Worm (Caenorhabditis elegans) whole organism, midembryonic: ENCODE data around the gene pes-5.

Experiments used
- T22C8.4 ChIP-seq: fragments of 200-800 bp; sonication (Bioruptor generic); IDR thresholded peaks from 2 replicates; pipeline ENCODE4 v1.3.6; 2022; ENCODE audit warnings: missing genetic modification characterization, missing compliant biosample characterization
- cog-1 ChIP-seq: sonication (generic microtip); optimal IDR thresholded peaks from 2 replicates; lab custom pipeline; 2016; ENCODE audit warnings: missing genetic modification characterization, missing compliant biosample characterization
- flt-1 ChIP-seq: fragments of 200-800 bp; sonication (Bioruptor generic); IDR thresholded peaks from 2 replicates; pipeline ENCODE4 v1.3.6; 2022; ENCODE audit warnings: missing genetic modification characterization, missing compliant biosample characterization
- klf-2 ChIP-seq: fragments of 200-800 bp; sonication (Bioruptor generic); conservative IDR thresholded peaks from 2 replicates; pipeline ENCODE4 v1.3.6; 2022; ENCODE audit warnings: missing genetic modification reagents, missing genetic modification characterization, missing compliant biosample characterization
- med-1 ChIP-seq: sonication (generic microtip); optimal IDR thresholded peaks from 2 replicates; lab custom pipeline; 2017; ENCODE audit warnings: missing genetic modification characterization, mild to moderate bottlenecking, missing compliant biosample characterization, antibody characterized with exemption, missing genetic modification reagents; ENCODE audit not compliant: insufficient read depth
- ref-1 ChIP-seq: fragments of 200-800 bp; sonication (Bioruptor generic); conservative IDR thresholded peaks from 2 replicates; pipeline ENCODE4 v1.3.6; 2022; ENCODE audit warnings: missing genetic modification reagents, missing genetic modification characterization, missing compliant biosample characterization
- tab-1 ChIP-seq: fragments of 200-800 bp; sonication (Bioruptor generic); IDR thresholded peaks from 2 replicates; pipeline ENCODE4 v1.3.6; 2022; ENCODE audit warnings: missing genetic modification characterization, missing compliant biosample characterization
- ztf-23 ChIP-seq: fragments of 200-800 bp; sonication (Bioruptor generic); IDR thresholded peaks from 2 replicates; pipeline ENCODE4 v1.3.6; 2022; ENCODE audit warnings: missing genetic modification reagents, missing genetic modification characterization, missing compliant biosample characterization
- ztf-29 ChIP-seq: fragments of 200-800 bp; sonication (Bioruptor generic); IDR thresholded peaks from 2 replicates; pipeline ENCODE4 v1.3.6; 2022; ENCODE audit warnings: missing genetic modification reagents, missing genetic modification characterization, missing compliant biosample characterization

The pes-5 gene

ce11 chrII:11853108-11853507, 23.3 kb upstream of the pes-5 start:
- TF ChIP-seq ztf-23 (GFP tag; lab: Robert Waterston, UW), result no peak
- no peak for TF ChIP-seq tab-1
- no peak for TF ChIP-seq T22C8.4 (GFP tag; lab: Robert Waterston, UW)
- TF ChIP-seq cog-1, result no peak

DNA sequence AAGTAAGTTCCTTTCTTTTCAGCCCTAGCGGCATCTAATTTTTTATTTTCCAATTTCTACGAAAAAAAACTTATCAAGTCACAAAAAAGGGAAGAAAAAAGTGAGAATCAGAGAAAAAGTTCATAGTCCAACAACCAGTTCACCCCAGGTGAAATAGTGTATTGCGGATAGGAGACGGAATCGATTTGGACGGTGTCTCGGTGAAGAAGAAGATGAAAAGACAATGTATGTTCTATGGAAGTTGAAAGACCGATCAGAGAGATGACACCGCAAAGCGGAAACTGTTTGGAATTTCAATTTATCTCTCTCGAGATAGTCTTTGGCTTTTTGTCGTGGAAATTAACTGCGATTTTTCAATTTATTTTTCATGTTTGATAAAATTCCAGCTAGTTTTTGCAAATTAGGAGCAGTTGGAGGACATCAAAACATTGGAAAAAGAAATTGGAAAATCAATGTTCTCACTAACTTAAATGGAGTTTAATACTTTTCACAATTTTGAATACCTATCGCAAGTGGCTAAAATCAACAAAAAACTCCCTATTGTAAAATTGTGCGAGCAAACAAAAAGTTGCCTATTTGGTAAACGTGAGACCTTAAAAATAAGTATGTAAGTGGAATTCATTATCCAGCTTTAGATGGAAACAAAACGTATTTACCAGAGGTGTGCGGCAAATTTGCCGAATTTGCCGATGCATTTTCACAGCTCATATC, 22.5 kb upstream of the pes-5 start:
- no peak for TF ChIP-seq med-1 (GFP tag; lab: Kevin White, UChicago)
- TF ChIP-seq klf-2 (GFP tag; lab: Robert Waterston, UW), result no peak
- no peak for TF ChIP-seq tab-1
- TF ChIP-seq ztf-29 (GFP tag; lab: Robert Waterston, UW), result no peak
- no peak for TF ChIP-seq cog-1
- TF ChIP-seq ztf-23 (GFP tag; lab: Robert Waterston, UW), result no peak
- no peak for TF ChIP-seq ref-1

DNA sequence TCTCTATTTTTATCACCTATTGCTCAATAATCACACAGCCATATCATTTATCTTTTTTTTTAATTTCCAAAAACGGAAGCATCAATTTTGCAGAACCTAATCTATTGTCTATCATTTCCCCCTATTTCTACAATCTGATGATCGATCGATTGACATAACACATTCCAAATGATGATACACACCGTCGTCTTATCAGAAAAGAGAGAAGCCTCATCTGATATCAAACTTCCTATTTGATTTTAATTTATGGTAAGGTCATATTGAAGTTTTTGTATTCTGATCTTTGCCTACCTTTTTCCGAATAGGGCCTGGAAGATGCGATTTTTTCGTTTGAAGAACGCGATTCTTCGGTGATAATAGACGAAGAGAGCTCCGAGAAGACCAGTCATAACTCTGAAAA, 19.8 kb upstream of the pes-5 start:
- no peak for TF ChIP-seq ztf-29 (GFP tag; lab: Robert Waterston, UW)
- TF ChIP-seq ztf-23 (GFP tag; lab: Robert Waterston, UW), result no peak
- TF ChIP-seq cog-1, result no peak
- TF ChIP-seq klf-2 (GFP tag; lab: Robert Waterston, UW), result no peak
- TF ChIP-seq med-1 (GFP tag; lab: Kevin White, UChicago), result no peak
- TF ChIP-seq flt-1 (GFP tag; lab: Robert Waterston, UW), result no peak
- no peak for TF ChIP-seq tab-1
- TF ChIP-seq ref-1, result no peak
- TF ChIP-seq T22C8.4 (GFP tag; lab: Robert Waterston, UW), result no peak

ce11 chrII:11845954-11846353, 16.1 kb upstream of the pes-5 start:
- TF ChIP-seq ztf-29 (GFP tag; lab: Robert Waterston, UW) (no peak), med-1 (GFP tag; lab: Kevin White, UChicago) (no peak), ref-1 (no peak), flt-1 (GFP tag; lab: Robert Waterston, UW) (no peak), klf-2 (GFP tag; lab: Robert Waterston, UW) (no peak), cog-1 (no peak), tab-1 (no peak), T22C8.4 (GFP tag; lab: Robert Waterston, UW) (no peak), ztf-23 (GFP tag; lab: Robert Waterston, UW) (no peak)

DNA sequence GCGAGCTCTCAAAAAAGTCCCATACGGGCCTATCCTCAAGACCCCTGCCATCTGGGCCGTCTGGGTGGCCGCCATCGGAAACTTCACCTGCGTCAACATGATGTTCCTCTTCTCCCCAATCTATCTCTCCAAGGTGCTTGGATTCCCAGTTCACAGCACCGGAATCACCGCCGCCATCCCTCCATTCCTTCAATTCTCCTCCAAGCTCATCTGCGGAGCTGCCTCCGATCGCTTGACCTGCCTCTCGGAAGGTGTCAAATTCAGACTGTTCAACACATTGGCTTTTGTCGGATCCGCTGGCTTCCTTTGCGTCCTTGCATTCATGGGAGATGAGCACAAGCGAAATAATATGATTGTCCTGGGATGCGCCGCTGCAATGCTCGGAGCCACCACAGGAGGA, 15.2 kb upstream of the pes-5 start:
- TF ChIP-seq ref-1 (no peak), tab-1 (no peak), klf-2 (GFP tag; lab: Robert Waterston, UW) (no peak), cog-1 (no peak), med-1 (GFP tag; lab: Kevin White, UChicago) (no peak), T22C8.4 (GFP tag; lab: Robert Waterston, UW) (no peak), ztf-23 (GFP tag; lab: Robert Waterston, UW) (no peak), flt-1 (GFP tag; lab: Robert Waterston, UW) (no peak), ztf-29 (GFP tag; lab: Robert Waterston, UW) (no peak)

- TF ChIP-seq flt-1 (GFP tag; lab: Robert Waterston, UW) (no peak), T22C8.4 (GFP tag; lab: Robert Waterston, UW) (no peak), ztf-23 (GFP tag; lab: Robert Waterston, UW) (no peak), cog-1 (no peak), ztf-29 (GFP tag; lab: Robert Waterston, UW) (no peak), ref-1 (no peak), med-1 (GFP tag; lab: Kevin White, UChicago) (no peak), klf-2 (GFP tag; lab: Robert Waterston, UW) (no peak), tab-1 (no peak)
Observed at ce11 chrII:11844072-11844471, 14.3 kb upstream of the pes-5 start.

DNA sequence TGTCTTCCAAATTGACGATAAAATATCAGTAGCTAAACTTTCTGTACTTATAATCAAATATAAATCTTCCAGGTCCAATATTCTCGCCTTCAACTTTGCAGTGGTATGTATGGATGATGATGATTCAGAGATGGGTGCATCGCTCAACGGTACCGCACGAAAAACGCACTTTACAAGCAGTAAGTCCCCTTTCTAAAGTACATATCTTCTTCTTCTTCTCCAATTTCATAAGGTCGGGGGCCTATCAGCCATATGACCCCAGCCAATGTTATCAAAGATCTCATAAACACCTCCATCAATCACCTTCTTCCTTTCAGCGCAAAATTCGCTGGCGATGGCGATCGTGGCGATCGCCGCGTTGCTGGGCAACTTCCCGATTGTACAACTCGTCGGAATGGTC, 13.6 kb upstream of the pes-5 start:
- no peak for TF ChIP-seq klf-2 (GFP tag; lab: Robert Waterston, UW)
- no peak for TF ChIP-seq med-1 (GFP tag; lab: Kevin White, UChicago)
- no peak for TF ChIP-seq ref-1
- no peak for TF ChIP-seq flt-1 (GFP tag; lab: Robert Waterston, UW)
- TF ChIP-seq tab-1, result no peak
- TF ChIP-seq cog-1, result no peak
- TF ChIP-seq ztf-23 (GFP tag; lab: Robert Waterston, UW), result no peak
- no peak for TF ChIP-seq ztf-29 (GFP tag; lab: Robert Waterston, UW)
- TF ChIP-seq T22C8.4 (GFP tag; lab: Robert Waterston, UW), result no peak

ce11 chrII:11842766-11843165, 12.9 kb upstream of the pes-5 start:
- TF ChIP-seq cog-1, result no peak
- no peak for TF ChIP-seq ztf-23 (GFP tag; lab: Robert Waterston, UW)
- no peak for TF ChIP-seq ztf-29 (GFP tag; lab: Robert Waterston, UW)

DNA sequence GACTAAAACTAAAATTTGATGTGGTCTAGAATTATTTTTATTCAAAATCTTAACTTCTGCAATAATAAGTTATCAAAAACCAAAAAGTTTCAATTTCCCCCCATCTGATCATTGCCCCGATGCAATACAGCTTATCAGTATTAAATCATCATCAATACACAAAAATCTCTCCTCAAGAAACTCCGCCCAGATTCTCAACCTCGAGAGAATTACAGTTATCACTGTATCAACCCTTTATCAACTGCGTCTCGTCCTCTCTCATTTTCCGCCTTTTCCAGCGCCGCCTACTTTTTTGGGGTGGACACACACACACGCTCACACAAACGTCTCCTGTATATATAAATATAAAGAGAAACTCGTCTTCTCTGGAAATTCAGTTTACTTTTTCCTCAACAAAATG, 12.5 kb upstream of the pes-5 start, which contains the start of gene T27D12.1:
Gene T27D12.1, plus strand, starts transcription at position 301 of the 400 bp plus-strand sequence.
- TF ChIP-seq cog-1, result no peak
- no peak for TF ChIP-seq T22C8.4 (GFP tag; lab: Robert Waterston, UW)
- TF ChIP-seq klf-2 (GFP tag; lab: Robert Waterston, UW), result no peak
- no peak for TF ChIP-seq ztf-23 (GFP tag; lab: Robert Waterston, UW)
- TF ChIP-seq ztf-29 (GFP tag; lab: Robert Waterston, UW), result no peak
- TF ChIP-seq flt-1 (GFP tag; lab: Robert Waterston, UW), result no peak
- TF ChIP-seq med-1 (GFP tag; lab: Kevin White, UChicago), result no peak
- no peak for TF ChIP-seq ref-1
- TF ChIP-seq tab-1, result no peak

ce11 chrII:11841653-11842052, 11.8 kb upstream of the pes-5 start:
- TF ChIP-seq ref-1 (no peak), med-1 (GFP tag; lab: Kevin White, UChicago) (no peak), flt-1 (GFP tag; lab: Robert Waterston, UW) (no peak), ztf-29 (GFP tag; lab: Robert Waterston, UW) (no peak), cog-1 (no peak), ztf-23 (GFP tag; lab: Robert Waterston, UW) (no peak), tab-1 (no peak), klf-2 (GFP tag; lab: Robert Waterston, UW) (no peak), T22C8.4 (GFP tag; lab: Robert Waterston, UW) (no peak)
